Fruit fly (Drosophila melanogaster) Kc167 (cell line): ENCODE data around the gene CG6126.

Experiments used
- Myc ChIP-seq: fragments of >200 bp; optimal IDR thresholded peaks from 2 replicates; lab custom pipeline; 2017; ENCODE audit warnings: missing external identifiers
- Sin3A ChIP-seq: fragments of >200 bp; optimal IDR thresholded peaks from 2 replicates; lab custom pipeline; 2018; ENCODE audit warnings: missing external identifiers
- h ChIP-seq: fragments of >200 bp; optimal IDR thresholded peaks from 3 replicates; lab custom pipeline; 2018; ENCODE audit warnings: missing external identifiers
- psq ChIP-seq: fragments of >200 bp; optimal IDR thresholded peaks from 2 replicates; lab custom pipeline; 2017; ENCODE audit warnings: missing external identifiers
- ttk ChIP-seq: sonication (Bioruptor generic); optimal IDR thresholded peaks from 2 replicates; lab custom pipeline; 2017; ENCODE audit warnings: missing external identifiers

DNA sequence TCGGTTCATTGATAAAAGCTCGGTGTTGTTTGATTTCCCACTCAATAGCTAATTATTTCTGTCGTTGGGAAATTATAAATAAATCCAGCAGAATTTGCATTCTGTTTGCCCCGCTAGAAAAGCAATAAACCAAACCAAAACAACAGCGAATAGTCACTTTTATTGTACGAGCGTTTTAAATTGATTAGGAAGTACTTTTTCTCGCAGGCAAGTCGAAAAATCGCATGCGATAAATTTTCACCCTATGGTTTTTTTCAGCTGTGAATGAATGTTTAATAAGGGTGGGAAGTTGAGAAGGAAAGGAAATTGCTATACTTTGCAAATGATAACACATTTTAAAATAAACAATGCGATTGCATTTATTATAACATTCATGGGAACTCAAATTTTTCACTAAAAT is 46.9 kb downstream of the CG6126 start:
- TF ChIP-seq ttk, result no peak
- no peak for TF ChIP-seq h (lab: Kevin White, UChicago)
- no peak for TF ChIP-seq psq (lab: Kevin White, UChicago)
- no peak for TF ChIP-seq Myc
- no peak for TF ChIP-seq Sin3A (lab: Kevin White, UChicago)
